Worm (Caenorhabditis elegans): ENCODE measurements around the gene ttc-39B.

DNA sequence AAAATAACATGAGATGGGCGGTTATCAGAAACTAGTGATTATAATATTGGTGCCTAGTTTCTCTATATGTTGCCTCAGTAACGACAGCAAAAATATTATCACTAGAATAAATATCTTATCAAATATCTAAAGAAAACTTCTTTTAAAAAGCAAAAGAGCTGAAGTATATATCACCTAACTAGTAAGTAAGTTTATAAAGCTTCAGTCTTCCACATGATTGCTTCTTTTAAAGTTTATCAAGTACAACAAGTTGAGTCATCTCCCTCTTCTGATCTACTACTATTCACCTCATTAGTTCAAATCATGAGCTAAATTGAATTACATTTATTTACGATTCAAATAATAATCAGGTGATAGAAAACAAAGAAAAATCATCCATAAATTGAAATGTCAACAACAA, 45.7 kb downstream of the ttc-39B start:
- TF ChIP-seq mep-1 (tag; optimal IDR thresholded peaks at IDR 0.05) (no peak), elt-3 (tag; optimal IDR thresholded peaks at IDR 0.05) (no peak), unc-62 (GFP tag; optimal IDR thresholded peaks at IDR 0.05) (no peak), ces-1 (GFP tag; optimal IDR thresholded peaks at IDR 0.05) (no peak)

Measured in whole organism, mixed stage, embryonic.